Worm (Caenorhabditis elegans) whole organism, L4 larva: Measurements from ENCODE around the gene spp-21.

ENCODE experiments used
- egl-27 ChIP-seq: sonication (generic microtip); optimal IDR thresholded peaks from 3 replicates; lab custom pipeline; 2017; ENCODE audit warnings: missing biosample characterization, missing genetic modification reagents, missing genetic modification characterization
- pha-4 ChIP-seq, 2 experiments: fragments of 150-350 bp in 1 of 2; fragments of 200-800 bp in 1 of 2; sonication (Bioruptor generic) in 1 of 2; IDR thresholded peaks in 1 of 2; optimal IDR thresholded peaks in 1 of 2; 2 replicates each; pipeline versions ENCODE4 v1.3.6 to Lab custom; 2014 to 2022; ENCODE audit warnings: missing genetic modification characterization in 2 of 2, missing genetic modification reagents in 2 of 2, missing biosample characterization in 1 of 2, missing compliant biosample characterization in 1 of 2
- ztf-7 ChIP-seq: fragments of 150-350 bp; optimal IDR thresholded peaks from 2 replicates; lab custom pipeline; 2014; ENCODE audit warnings: missing biosample characterization, missing genetic modification characterization

ce11 chrX:11478758-11479157 lies 11.2 kb upstream of the spp-21 start:
- no peak for TF ChIP-seq egl-27 (tag; lab: Kevin White, UChicago)
- no peak for TF ChIP-seq pha-4 (GFP tag; IDR thresholded peaks at IDR 0.05; lab: Robert Waterston, UW)
- TF ChIP-seq pha-4 (tag; optimal IDR thresholded peaks at IDR 0.05; lab: Kevin White, UChicago): no peak
- no peak for TF ChIP-seq ztf-7 (tag; lab: Kevin White, UChicago)
